Worm (Caenorhabditis elegans): ENCODE data around the gene srh-240.

srh-240 gene

ce11 chrV:2912901-2913300 lies 47.9 kb downstream of the srh-240 start, which contains the start of gene C31B8.9:
C31B8.9 (minus strand) TSS chrV:2913001.
- TF ChIP-seq fkh-10 (GFP tag; optimal IDR thresholded peaks at IDR 0.05) (no peak), egl-27 (tag; optimal IDR thresholded peaks at IDR 0.05) (no peak), snpc-4 (tag; optimal IDR thresholded peaks at IDR 0.05) (no peak), ztf-11 (tag; optimal IDR thresholded peaks at IDR 0.05) (no peak), zag-1 (tag; optimal IDR thresholded peaks at IDR 0.05) (no peak), ceh-82 (tag; optimal IDR thresholded peaks at IDR 0.05) (no peak), nhr-76 (tag; optimal IDR thresholded peaks at IDR 0.05) (no peak), nhr-12 (tag; optimal IDR thresholded peaks at IDR 0.05) (no peak), jun-1 (tag; optimal IDR thresholded peaks at IDR 0.05) (no peak), hmg-11 (tag; optimal IDR thresholded peaks at IDR 0.05) (no peak), skn-1 (tag; optimal IDR thresholded peaks at IDR 0.05) (no peak), aly-2 (tag; optimal IDR thresholded peaks at IDR 0.05) (no peak), nhr-28 (tag; optimal IDR thresholded peaks at IDR 0.05) (no peak), unc-39 (tag; optimal IDR thresholded peaks at IDR 0.05) (no peak), nhr-67 (tag; optimal IDR thresholded peaks at IDR 0.05) (no peak), daf-12 (tag; optimal IDR thresholded peaks at IDR 0.05) (no peak), tbx-2 (tag; optimal IDR thresholded peaks at IDR 0.05) (no peak), fos-1 (tag; optimal IDR thresholded peaks at IDR 0.05) (no peak), eor-1 (tag; optimal IDR thresholded peaks at IDR 0.05) (no peak)

ce11 chrV:2913948-2914347 lies 48.9 kb downstream of the srh-240 start, which contains the start of gene srh-146:
srh-146 (plus strand) TSS chrV:2914248.
- TF ChIP-seq tbx-2 (tag; optimal IDR thresholded peaks at IDR 0.05) (no peak), nhr-76 (tag; optimal IDR thresholded peaks at IDR 0.05) (no peak), nhr-77 (tag; optimal IDR thresholded peaks at IDR 0.05) (no peak), ceh-9 (tag; optimal IDR thresholded peaks at IDR 0.05) (no peak), lin-15B (tag; optimal IDR thresholded peaks at IDR 0.05) (no peak), lsy-12 (tag; optimal IDR thresholded peaks at IDR 0.05) (no peak), mml-1 (tag; optimal IDR thresholded peaks at IDR 0.05) (no peak), unc-62 (GFP tag; optimal IDR thresholded peaks at IDR 0.05) (no peak), R02D3.7 (tag; optimal IDR thresholded peaks at IDR 0.05) (no peak), egl-5 (tag; optimal IDR thresholded peaks at IDR 0.05) (no peak), nhr-25 (tag; optimal IDR thresholded peaks at IDR 0.05) (no peak)

Measured in whole organism, L3 larva.